Fruit fly (Drosophila melanogaster) whole organism, embryonic: ENCODE data around the gene CG34117.

Source experiments
- Atf6 ChIP-seq: fragments of 200-800 bp; sonication (Bioruptor generic); IDR thresholded peaks from 2 replicates; pipeline ENCODE4 v1.3.6; 2022; ENCODE audit warnings: missing biosample characterization, missing genetic modification characterization
- CG10959 ChIP-seq: fragments of 200-800 bp; sonication (Bioruptor generic); IDR thresholded peaks from 2 replicates; pipeline ENCODE4 v1.3.6; 2022; ENCODE audit warnings: missing biosample characterization, missing genetic modification characterization
- CG15073 ChIP-seq: fragments of 200-800 bp; sonication (Bioruptor generic); optimal IDR thresholded peaks from 2 replicates; lab custom pipeline; 2016; ENCODE audit warnings: missing biosample characterization, missing genetic modification characterization
- CG15269 ChIP-seq: fragments of 200-800 bp; sonication (Bioruptor generic); optimal IDR thresholded peaks from 2 replicates; lab custom pipeline; 2018; ENCODE audit warnings: missing biosample characterization, mild to moderate bottlenecking, missing genetic modification characterization, moderate library complexity
- CG15696 ChIP-seq: fragments of 200-800 bp; sonication (Bioruptor generic); optimal IDR thresholded peaks from 2 replicates; lab custom pipeline; 2019; ENCODE audit warnings: missing biosample characterization, mild to moderate bottlenecking, missing genetic modification characterization, moderate library complexity
- CG17361 ChIP-seq: fragments of 200-800 bp; sonication (Bioruptor generic); IDR thresholded peaks from 3 replicates; pipeline ENCODE4 v1.3.6; 2022; ENCODE audit warnings: missing biosample characterization, missing genetic modification characterization
- CG17802 ChIP-seq: fragments of 200-800 bp; sonication (Bioruptor generic); optimal IDR thresholded peaks from 2 replicates; lab custom pipeline; 2018; ENCODE audit warnings: missing biosample characterization, mild to moderate bottlenecking, missing genetic modification characterization, moderate library complexity
- CG18599 ChIP-seq: fragments of 200-800 bp; sonication (Bioruptor generic); optimal IDR thresholded peaks from 3 replicates; lab custom pipeline; 2017; ENCODE audit warnings: missing biosample characterization, missing genetic modification characterization, mild to moderate bottlenecking, moderate library complexity, missing genetic modification reagents
- CG2889 ChIP-seq: fragments of 200-800 bp; sonication (Bioruptor generic); IDR thresholded peaks from 3 replicates; pipeline ENCODE4 v1.3.6; 2022; ENCODE audit warnings: missing biosample characterization, missing genetic modification characterization
- CG3281 ChIP-seq: fragments of 200-800 bp; sonication (Bioruptor generic); optimal IDR thresholded peaks from 3 replicates; lab custom pipeline; 2017; ENCODE audit warnings: missing biosample characterization, mild to moderate bottlenecking, missing genetic modification characterization
- CG3407 ChIP-seq: fragments of 200-800 bp; sonication (Bioruptor generic); optimal IDR thresholded peaks from 2 replicates; lab custom pipeline; 2018; ENCODE audit warnings: missing biosample characterization, mild to moderate bottlenecking, missing genetic modification characterization
- CG6689 ChIP-seq: fragments of 200-800 bp; sonication (Bioruptor generic); IDR thresholded peaks from 2 replicates; pipeline ENCODE4 v1.3.6; 2022; ENCODE audit warnings: missing biosample characterization, missing genetic modification characterization
- CG7928 ChIP-seq: fragments of 200-800 bp; sonication (Bioruptor generic); optimal IDR thresholded peaks from 2 replicates; lab custom pipeline; 2017; ENCODE audit warnings: missing biosample characterization, mild to moderate bottlenecking, missing genetic modification characterization
- CG9817 ChIP-seq: fragments of 200-800 bp; sonication (Bioruptor generic); optimal IDR thresholded peaks from 2 replicates; lab custom pipeline; 2018; ENCODE audit warnings: missing biosample characterization, mild to moderate bottlenecking, missing genetic modification characterization, moderate library complexity
- Drgx ChIP-seq: fragments of 200-800 bp; sonication (Bioruptor generic); IDR thresholded peaks from 2 replicates; pipeline ENCODE4 v1.3.6; 2022; ENCODE audit warnings: missing biosample characterization, missing genetic modification characterization
- ERR ChIP-seq: fragments of 200-800 bp; sonication (Bioruptor generic); optimal IDR thresholded peaks from 2 replicates; lab custom pipeline; 2016; ENCODE audit warnings: missing biosample characterization, missing genetic modification characterization
- HHEX ChIP-seq: fragments of 200-800 bp; sonication (Bioruptor generic); optimal IDR thresholded peaks from 3 replicates; lab custom pipeline; 2017; ENCODE audit warnings: missing biosample characterization, mild to moderate bottlenecking, missing genetic modification characterization, missing genetic modification reagents
- Nf-YB ChIP-seq: fragments of 200-800 bp; sonication (Bioruptor generic); optimal IDR thresholded peaks from 3 replicates; lab custom pipeline; 2019; ENCODE audit warnings: missing biosample characterization, mild to moderate bottlenecking, missing genetic modification characterization, moderate library complexity
- Nf-YC ChIP-seq: fragments of 200-800 bp; optimal IDR thresholded peaks from 3 replicates; lab custom pipeline; 2019; ENCODE audit warnings: missing biosample characterization, mild to moderate bottlenecking, missing genetic modification characterization, moderate library complexity
- Xrp1 ChIP-seq: fragments of 200-800 bp; sonication (Bioruptor generic); IDR thresholded peaks from 2 replicates; pipeline ENCODE4 v1.3.6; 2022; ENCODE audit warnings: missing biosample characterization, missing genetic modification characterization
- bsh ChIP-seq, 2 experiments: fragments of 200-800 bp; sonication (Bioruptor generic); optimal IDR thresholded peaks; 2 replicates each; lab custom pipeline; 2017 to 2018; ENCODE audit warnings: mild to moderate bottlenecking in 2 of 2, missing biosample characterization in 2 of 2, missing genetic modification characterization in 2 of 2, moderate library complexity in 1 of 2
- ci ChIP-seq: fragments of 200-800 bp; sonication (Bioruptor generic); IDR thresholded peaks from 3 replicates; pipeline ENCODE4 v1.3.6; 2022; ENCODE audit warnings: missing biosample characterization, missing genetic modification characterization
- da ChIP-seq: fragments of 200-800 bp; sonication (Bioruptor generic); optimal IDR thresholded peaks from 2 replicates; lab custom pipeline; 2016; ENCODE audit warnings: missing biosample characterization, missing genetic modification characterization
- exex ChIP-seq: fragments of 200-800 bp; sonication (Bioruptor generic); optimal IDR thresholded peaks from 4 replicates; lab custom pipeline; 2018; ENCODE audit warnings: missing biosample characterization, mild to moderate bottlenecking, missing genetic modification characterization, moderate library complexity
- fd102C ChIP-seq: fragments of 200-800 bp; sonication (Bioruptor generic); optimal IDR thresholded peaks from 2 replicates; lab custom pipeline; 2018; ENCODE audit warnings: missing biosample characterization, mild to moderate bottlenecking, missing genetic modification characterization, moderate library complexity
- gem ChIP-seq: fragments of 200-800 bp; sonication (Bioruptor generic); optimal IDR thresholded peaks from 2 replicates; lab custom pipeline; 2019; ENCODE audit warnings: missing biosample characterization, mild to moderate bottlenecking, missing genetic modification characterization, moderate library complexity
- gsb ChIP-seq: fragments of 200-800 bp; sonication (Bioruptor generic); IDR thresholded peaks from 2 replicates; pipeline ENCODE4 v1.3.6; 2022; ENCODE audit warnings: missing biosample characterization, missing genetic modification characterization
- gsb-n ChIP-seq: fragments of 200-800 bp; sonication (Bioruptor generic); optimal IDR thresholded peaks from 3 replicates; lab custom pipeline; 2018; ENCODE audit warnings: missing biosample characterization, mild to moderate bottlenecking, missing genetic modification characterization
- her ChIP-seq: fragments of 200-800 bp; sonication (Bioruptor generic); optimal IDR thresholded peaks from 2 replicates; lab custom pipeline; 2016; ENCODE audit warnings: missing biosample characterization, missing genetic modification characterization
- inv ChIP-seq: fragments of 200-800 bp; sonication (Bioruptor generic); IDR thresholded peaks from 2 replicates; pipeline ENCODE4 v1.3.6; 2022; ENCODE audit warnings: missing biosample characterization, missing genetic modification characterization; ENCODE audit not compliant: partially characterized antibody
- nom ChIP-seq: fragments of 200-800 bp; sonication (Bioruptor generic); optimal IDR thresholded peaks from 2 replicates; lab custom pipeline; 2017; ENCODE audit warnings: missing biosample characterization, missing genetic modification characterization, mild to moderate bottlenecking, moderate library complexity, missing genetic modification reagents
- odd ChIP-seq: fragments of 200-800 bp; sonication (Bioruptor generic); optimal IDR thresholded peaks from 2 replicates; lab custom pipeline; 2017; ENCODE audit warnings: missing biosample characterization, mild to moderate bottlenecking, missing genetic modification characterization
- pan ChIP-seq, 4 experiments: fragments of >200 bp in 3 of 4; fragments of 200-800 bp in 1 of 4; sonication (Bioruptor generic) in 1 of 4; optimal IDR thresholded peaks in 3 of 4; IDR thresholded peaks in 1 of 4; 2 replicates each; pipeline versions ENCODE4 v1.3.6 to Lab custom; 2017 to 2022; ENCODE audit warnings: missing biosample characterization in 2 of 4, missing genetic modification characterization in 2 of 4, mixed read lengths in 1 of 4
- sd ChIP-seq: fragments of 200-800 bp; sonication (Bioruptor generic); optimal IDR thresholded peaks from 3 replicates; lab custom pipeline; 2018; ENCODE audit warnings: missing biosample characterization, mild to moderate bottlenecking, missing genetic modification characterization, moderate library complexity
- wek ChIP-seq: fragments of 200-800 bp; sonication (Bioruptor generic); optimal IDR thresholded peaks from 3 replicates; lab custom pipeline; 2018; ENCODE audit warnings: missing biosample characterization, mild to moderate bottlenecking, missing genetic modification characterization, moderate library complexity
- zfh1 ChIP-seq: fragments of 200-800 bp; sonication (Bioruptor generic); IDR thresholded peaks from 3 replicates; pipeline ENCODE4 v1.3.6; 2022; ENCODE audit warnings: missing biosample characterization, missing genetic modification characterization

CG34117 gene

dm6 chr3R:9390201-9390600 is 9.7 kb downstream of the CG34117 start (continued):
- TF ChIP-seq CG18599 (GFP tag; lab: Kevin White, UChicago): peak; percentile 22
- peak; percentile 40 for TF ChIP-seq CG3281 (GFP tag; lab: Kevin White, UChicago)
- TF ChIP-seq CG15269 (tag; lab: Kevin White, UChicago): peak; percentile 5
- TF ChIP-seq ci (GFP tag; lab: Robert Waterston, UW): no peak
- TF ChIP-seq Nf-YB: peak; percentile 39
- TF ChIP-seq zfh1: no peak
- TF ChIP-seq CG10959: no peak
- no peak for TF ChIP-seq pan (optimal IDR thresholded peaks at IDR 0.05; lab: Kevin White, UChicago)
- TF ChIP-seq pan (GFP tag; optimal IDR thresholded peaks at IDR 0.05 in 1 of 2, IDR thresholded peaks at IDR 0.05 in 1 of 2): peak in 1 of 2 experiments; percentile 5
- no peak for TF ChIP-seq CG7928 (GFP tag; lab: Kevin White, UChicago)
- TF ChIP-seq CG15696 (tag; lab: Kevin White, UChicago): peak; percentile 41
- peak; percentile 9 for TF ChIP-seq gem (tag; lab: Kevin White, UChicago)
- TF ChIP-seq ERR (GFP tag; lab: Kevin White, UChicago): no peak
- TF ChIP-seq inv: no peak
- peak; percentile 6 for TF ChIP-seq odd (GFP tag; lab: Kevin White, UChicago)
- peak; percentile 34 for TF ChIP-seq gsb-n
- peak; percentile 30 for TF ChIP-seq CG3407 (GFP tag; lab: Kevin White, UChicago)
- TF ChIP-seq CG17361: 0 out of 3 replicates have a peak, but pooled peaks have one; percentile 18
- TF ChIP-seq her (GFP tag; lab: Kevin White, UChicago): no peak
- TF ChIP-seq wek (GFP tag; lab: Kevin White, UChicago): no peak
- no peak for TF ChIP-seq CG9817 (tag; lab: Kevin White, UChicago)
- TF ChIP-seq HHEX: peak; percentile 43
- TF ChIP-seq, all 482 proteins: peak for 56

- TF ChIP-seq CG6689 (GFP tag; lab: Robert Waterston, UW): no peak
- TF ChIP-seq Drgx (GFP tag; lab: Robert Waterston, UW): peak; percentile 50; the same call in 1 of the 2 replicates
- no peak for TF ChIP-seq CG2889 (GFP tag; lab: Robert Waterston, UW)
- TF ChIP-seq CG17802 (tag; lab: Kevin White, UChicago): no peak
- no peak for TF ChIP-seq gsb
- TF ChIP-seq Atf6: 0 out of 2 replicates have a peak, but pooled peaks have one; percentile 20
- TF ChIP-seq Nf-YC (tag; lab: Kevin White, UChicago): no peak
- TF ChIP-seq bsh (GFP tag; optimal IDR thresholded peaks at IDR 0.05; lab: Kevin White, UChicago): peak in 1 of 2 experiments; percentile 72
- TF ChIP-seq nom (GFP tag; lab: Kevin White, UChicago): peak; percentile 96
- no peak for TF ChIP-seq Xrp1 (GFP tag; lab: Robert Waterston, UW)
- TF ChIP-seq, all 482 proteins: peak for 4
Measured at dm6 chr3R:9388972-9389371, 10.9 kb downstream of the CG34117 start.

- peak; percentile 59 for TF ChIP-seq sd (tag; lab: Kevin White, UChicago)
- no peak for TF ChIP-seq da (GFP tag; lab: Kevin White, UChicago)
- TF ChIP-seq exex (tag; lab: Kevin White, UChicago): peak; percentile 52
- TF ChIP-seq fd102C (GFP tag; lab: Kevin White, UChicago): no peak
- TF ChIP-seq CG15073 (GFP tag; lab: Kevin White, UChicago): no peak
Measured at dm6 chr3R:9388321-9388720, 11.5 kb downstream of the CG34117 start.
